Worm (Caenorhabditis elegans): ENCODE results near the gene fbxa-30.

The fbxa-30 gene

ce11 chrIII:1308209-1308608, 32.8 kb upstream of the fbxa-30 start, which contains the start of gene fbxa-79:
Gene fbxa-79, minus strand, starts transcription at chrIII:1308294.
- TF ChIP-seq dox-1 (GFP tag; IDR thresholded peaks at IDR 0.05), result no peak
- peak; percentile 36 for TF ChIP-seq nhr-80 (tag; optimal IDR thresholded peaks at IDR 0.05)
- TF ChIP-seq F23B12.7 (tag; optimal IDR thresholded peaks at IDR 0.05; ENCODE audit: insufficient read depth), result no peak
- TF ChIP-seq cebp-1 (GFP tag; IDR thresholded peaks at IDR 0.05), result peak; percentile 91
- TF ChIP-seq cebp-1 (tag; optimal IDR thresholded peaks at IDR 0.05), result peak; percentile 93
- TF ChIP-seq lsl-1 (GFP tag; optimal IDR thresholded peaks at IDR 0.05), result no peak

ce11 chrIII:1307333-1307732, 31.9 kb upstream of the fbxa-30 start:
- TF ChIP-seq tlf-1 (GFP tag; optimal IDR thresholded peaks at IDR 0.05) (no peak), hmg-1.2 (GFP tag; IDR thresholded peaks at IDR 0.05) (peak; percentile 84), aptf-3 (GFP tag; IDR thresholded peaks at IDR 0.05) (no peak), nfya-1 (tag; optimal IDR thresholded peaks at IDR 0.05; ENCODE audit: borderline replicate concordance, insufficient read depth) (no peak), snpc-1.1 (tag; optimal IDR thresholded peaks at IDR 0.05; ENCODE audit: insufficient read depth) (no peak)

- no peak for TF ChIP-seq hlh-26 (GFP tag; conservative IDR thresholded peaks at IDR 0.05)
- TF ChIP-seq unc-130 (GFP tag; optimal IDR thresholded peaks at IDR 0.05), result no peak
- TF ChIP-seq Y53G8AR.9 (GFP tag; conservative IDR thresholded peaks at IDR 0.05), result no peak
- TF ChIP-seq unc-62 (GFP tag; optimal IDR thresholded peaks at IDR 0.05), result no peak
- TF ChIP-seq nhr-120 (GFP tag; IDR thresholded peaks at IDR 0.05), result no peak
- no peak for TF ChIP-seq atf-7 (tag; optimal IDR thresholded peaks at IDR 0.05)
- no peak for TF ChIP-seq dpff-1 (tag; optimal IDR thresholded peaks at IDR 0.05)
- TF ChIP-seq egl-18 (GFP tag; IDR thresholded peaks at IDR 0.05), result no peak
- no peak for TF ChIP-seq let-607 (tag; optimal IDR thresholded peaks at IDR 0.05)
- no peak for TF ChIP-seq ztf-28 (GFP tag; IDR thresholded peaks at IDR 0.05)
- no peak for TF ChIP-seq let-526 (GFP tag; IDR thresholded peaks at IDR 0.05)
- TF ChIP-seq nhr-27 (tag; optimal IDR thresholded peaks at IDR 0.05), result no peak
Observed at ce11 chrIII:1303414-1303813, 28.0 kb upstream of the fbxa-30 start, which contains the start of gene fbxa-75. Gene fbxa-75, plus strand, starts transcription at chrIII:1303714.

- TF ChIP-seq cebp-2 (GFP tag; IDR thresholded peaks at IDR 0.05) (no peak), F57A8.1 (GFP tag; optimal IDR thresholded peaks at IDR 0.05) (no peak), T07F8.4 (tag; optimal IDR thresholded peaks at IDR 0.05) (no peak), lsl-1 (GFP tag; optimal IDR thresholded peaks at IDR 0.05) (no peak)
Observed at ce11 chrIII:1297604-1298003, 22.2 kb upstream of the fbxa-30 start, which contains the start of gene fbxa-28. Gene fbxa-28, plus strand, starts transcription at chrIII:1297904.

- peak; percentile 13 for TF ChIP-seq nhr-80 (tag; optimal IDR thresholded peaks at IDR 0.05)
- no peak for TF ChIP-seq athp-1 (tag; optimal IDR thresholded peaks at IDR 0.05)
Observed at ce11 chrIII:1295149-1295716, 19.8 kb upstream of the fbxa-30 start, which contains the start of gene fbxa-35. Gene fbxa-35, plus strand, starts transcription at chrIII:1295666.

ce11 chrIII:1293135-1293534, 17.7 kb upstream of the fbxa-30 start, which contains the start of gene fbxa-36:
Gene fbxa-36, minus strand, starts transcription at chrIII:1293235.
- TF ChIP-seq hlh-12 (tag; optimal IDR thresholded peaks at IDR 0.05) (no peak), ztf-26 (tag; optimal IDR thresholded peaks at IDR 0.05) (no peak), ztf-6 (GFP tag; IDR thresholded peaks at IDR 0.05) (no peak), let-607 (tag; optimal IDR thresholded peaks at IDR 0.05) (no peak), dox-1 (GFP tag; IDR thresholded peaks at IDR 0.05) (no peak), hsf-1 (GFP tag; IDR thresholded peaks at IDR 0.05) (no peak)
